Worm (Caenorhabditis elegans): Measurements from ENCODE around the gene R08F11.1.

- TF ChIP-seq pqm-1 (tag; optimal IDR thresholded peaks at IDR 0.05) (no peak), fkh-10 (GFP tag; optimal IDR thresholded peaks at IDR 0.05) (no peak), unc-62 (GFP tag; optimal IDR thresholded peaks at IDR 0.05) (no peak), ceh-28 (tag; optimal IDR thresholded peaks at IDR 0.05) (no peak), lin-39 (tag; optimal IDR thresholded peaks at IDR 0.05) (no peak), elt-2 (tag; optimal IDR thresholded peaks at IDR 0.05) (no peak), R02D3.7 (tag; optimal IDR thresholded peaks at IDR 0.05) (no peak), ceh-16 (tag; optimal IDR thresholded peaks at IDR 0.05) (no peak), tbx-2 (tag; optimal IDR thresholded peaks at IDR 0.05) (no peak)
Observed at ce11 chrV:3832661-3833060, 48.6 kb upstream of the R08F11.1 start.

Data from whole organism, L3 larva.